Fruit fly (Drosophila melanogaster) Kc167 (cell line): ENCODE results near the gene CG13131.

Experiments used
- Myc ChIP-seq: fragments of >200 bp; optimal IDR thresholded peaks from 2 replicates; lab custom pipeline; 2017; ENCODE audit warnings: missing external identifiers
- h ChIP-seq: fragments of >200 bp; optimal IDR thresholded peaks from 3 replicates; lab custom pipeline; 2018; ENCODE audit warnings: missing external identifiers
- insv ChIP-seq: fragments of >200 bp; optimal IDR thresholded peaks from 3 replicates; lab custom pipeline; 2018; ENCODE audit warnings: missing external identifiers
- psq ChIP-seq: fragments of >200 bp; optimal IDR thresholded peaks from 2 replicates; lab custom pipeline; 2017; ENCODE audit warnings: missing external identifiers

dm6 chr2L:10032415-10032814 is 15.2 kb upstream of the CG13131 start, which contains the start of gene obst-B:
- TF ChIP-seq h (lab: Kevin White, UChicago) = no peak
- no peak for TF ChIP-seq insv (lab: Kevin White, UChicago)
- TF ChIP-seq psq = no peak
- no peak for TF ChIP-seq Myc (lab: Kevin White, UChicago)
